Worm (Caenorhabditis elegans) whole organism, mixed stage, embryonic: ENCODE results near the gene C18A11.2.

Experiments used
- M03D4.4 ChIP-seq: sonication (generic microtip); optimal IDR thresholded peaks from 2 replicates; lab custom pipeline; 2017; ENCODE audit warnings: mild to moderate bottlenecking, missing genetic modification characterization, missing compliant biosample characterization
- bed-3 ChIP-seq: fragments of 200-800 bp; sonication (Bioruptor generic); optimal IDR thresholded peaks from 3 replicates; lab custom pipeline; 2018; ENCODE audit warnings: mild to moderate bottlenecking, missing genetic modification characterization, moderate library complexity, missing compliant biosample characterization
- blmp-1 ChIP-seq: fragments of 150-350 bp; optimal IDR thresholded peaks from 2 replicates; lab custom pipeline; 2014; ENCODE audit warnings: missing biosample characterization, missing genetic modification characterization
- ceh-39 ChIP-seq: fragments of 150-350 bp; optimal IDR thresholded peaks from 2 replicates; lab custom pipeline; 2014; ENCODE audit warnings: missing biosample characterization, missing genetic modification characterization
- ceh-43 ChIP-seq: fragments of 200-800 bp; sonication (Bioruptor generic); optimal IDR thresholded peaks from 2 replicates; lab custom pipeline; 2018; ENCODE audit warnings: mild to moderate bottlenecking, missing genetic modification characterization, moderate library complexity, missing compliant biosample characterization
- ceh-83 ChIP-seq: fragments of 200-800 bp; sonication (Bioruptor generic); optimal IDR thresholded peaks from 2 replicates; lab custom pipeline; 2018; ENCODE audit warnings: mild to moderate bottlenecking, missing genetic modification characterization, missing compliant biosample characterization
- ces-1 ChIP-seq: fragments of 150-350 bp; optimal IDR thresholded peaks from 2 replicates; lab custom pipeline; 2014; ENCODE audit warnings: missing biosample characterization, missing genetic modification reagents, missing genetic modification characterization
- cnd-1 ChIP-seq: fragments of 200-800 bp; sonication (Bioruptor generic); optimal IDR thresholded peaks from 2 replicates; lab custom pipeline; 2018; ENCODE audit warnings: mild to moderate bottlenecking, missing genetic modification characterization, missing compliant biosample characterization
- drap-1 ChIP-seq: fragments of 200-800 bp; sonication (Bioruptor generic); optimal IDR thresholded peaks from 3 replicates; lab custom pipeline; 2018; ENCODE audit warnings: mild to moderate bottlenecking, missing genetic modification characterization, missing compliant biosample characterization
- elt-1 ChIP-seq: sonication (generic microtip); optimal IDR thresholded peaks from 2 replicates; lab custom pipeline; 2017; ENCODE audit warnings: missing genetic modification characterization, mild to moderate bottlenecking, missing compliant biosample characterization, antibody characterized with exemption, moderate library complexity, borderline replicate concordance; ENCODE audit not compliant: insufficient read depth
- flh-1 ChIP-seq: fragments of 200-800 bp; sonication (Bioruptor generic); optimal IDR thresholded peaks from 2 replicates; lab custom pipeline; 2018; ENCODE audit warnings: mild to moderate bottlenecking, missing genetic modification characterization, moderate library complexity, missing compliant biosample characterization
- hlh-1 ChIP-seq: fragments of 150-350 bp; optimal IDR thresholded peaks from 2 replicates; lab custom pipeline; 2014; ENCODE audit warnings: missing biosample characterization, missing genetic modification reagents, missing genetic modification characterization
- lin-13 ChIP-seq: fragments of 150-350 bp; optimal IDR thresholded peaks from 2 replicates; lab custom pipeline; 2014; ENCODE audit warnings: missing biosample characterization, missing genetic modification characterization
- lin-32 ChIP-seq: fragments of 200-800 bp; sonication (Bioruptor generic); optimal IDR thresholded peaks from 2 replicates; lab custom pipeline; 2018; ENCODE audit warnings: mild to moderate bottlenecking, missing genetic modification characterization, missing compliant biosample characterization
- lsy-2 ChIP-seq: fragments of 150-350 bp; optimal IDR thresholded peaks from 2 replicates; lab custom pipeline; 2014; ENCODE audit warnings: missing biosample characterization, missing genetic modification characterization
- mab-5 ChIP-seq: fragments of 150-350 bp; optimal IDR thresholded peaks from 2 replicates; lab custom pipeline; 2014; ENCODE audit warnings: missing biosample characterization, missing genetic modification characterization
- mep-1 ChIP-seq: fragments of 150-350 bp; optimal IDR thresholded peaks from 2 replicates; lab custom pipeline; 2017; ENCODE audit warnings: missing biosample characterization, missing genetic modification reagents, missing genetic modification characterization, inconsistent platforms
- mls-2 ChIP-seq: sonication (generic microtip); optimal IDR thresholded peaks from 2 replicates; lab custom pipeline; 2016; ENCODE audit warnings: mild to moderate bottlenecking, missing genetic modification characterization, moderate library complexity, missing compliant biosample characterization
- nhr-2 ChIP-seq: fragments of 150-350 bp; optimal IDR thresholded peaks from 2 replicates; lab custom pipeline; 2014; ENCODE audit warnings: missing biosample characterization, missing genetic modification characterization
- nhr-76 ChIP-seq: sonication (generic microtip); optimal IDR thresholded peaks from 2 replicates; lab custom pipeline; 2017; ENCODE audit warnings: missing biosample characterization, missing genetic modification characterization
- sem-2 ChIP-seq: fragments of 200-800 bp; sonication (Bioruptor generic); optimal IDR thresholded peaks from 2 replicates; lab custom pipeline; 2018; ENCODE audit warnings: mild to moderate bottlenecking, missing genetic modification characterization, missing compliant biosample characterization
- snpc-4 ChIP-seq: fragments of 150-350 bp; optimal IDR thresholded peaks from 2 replicates; lab custom pipeline; 2014; ENCODE audit warnings: missing biosample characterization, missing genetic modification characterization
- sptf-1 ChIP-seq: sonication (generic microtip); optimal IDR thresholded peaks from 2 replicates; lab custom pipeline; 2017; ENCODE audit warnings: mild to moderate bottlenecking, missing genetic modification characterization, moderate library complexity, missing compliant biosample characterization
- tbx-8 ChIP-seq: fragments of 200-800 bp; sonication (Bioruptor generic); optimal IDR thresholded peaks from 2 replicates; lab custom pipeline; 2018; ENCODE audit warnings: mild to moderate bottlenecking, missing genetic modification characterization, moderate library complexity, missing compliant biosample characterization
- unc-120 ChIP-seq: sonication (generic microtip); optimal IDR thresholded peaks from 2 replicates; lab custom pipeline; 2017; ENCODE audit warnings: missing genetic modification characterization, missing compliant biosample characterization; ENCODE audit not compliant: poor library complexity, severe bottlenecking
- unc-39 ChIP-seq: fragments of 150-350 bp; optimal IDR thresholded peaks from 2 replicates; lab custom pipeline; 2014; ENCODE audit warnings: missing biosample characterization, missing genetic modification characterization
- unc-62 ChIP-seq: fragments of 150-350 bp; optimal IDR thresholded peaks from 2 replicates; lab custom pipeline; 2014; ENCODE audit warnings: missing biosample characterization, missing genetic modification reagents, missing genetic modification characterization
- zip-8 ChIP-seq: fragments of 150-350 bp; optimal IDR thresholded peaks from 2 replicates; lab custom pipeline; 2014; ENCODE audit warnings: missing biosample characterization, missing genetic modification characterization
- ztf-11 ChIP-seq: fragments of 150-350 bp; optimal IDR thresholded peaks from 2 replicates; lab custom pipeline; 2014; ENCODE audit warnings: missing biosample characterization, missing genetic modification characterization

Gene C18A11.2

DNA sequence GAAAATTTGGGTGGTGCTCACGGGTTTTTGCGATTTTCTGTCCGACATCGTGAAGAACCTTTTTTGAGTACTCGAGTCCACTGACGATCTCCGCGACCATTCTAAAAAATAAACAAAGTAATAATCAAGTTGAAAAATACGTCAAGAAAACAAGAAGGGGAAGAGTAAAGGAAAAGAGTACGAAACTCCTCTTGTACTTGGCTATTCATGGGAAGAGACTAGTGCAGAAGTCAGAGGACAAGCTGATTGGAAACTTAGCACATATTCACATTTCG, 19.0 kb downstream of the C18A11.2 start, which contains the start of gene dao-3:
TSS of gene dao-3 (minus strand) at position 101 of the 275 bp plus-strand sequence.
- no peak for TF ChIP-seq hlh-1 (tag; lab: Kevin White, UChicago)
- TF ChIP-seq nhr-2 (tag; lab: Kevin White, UChicago): no peak
- TF ChIP-seq blmp-1 (tag; lab: Kevin White, UChicago): no peak
- TF ChIP-seq cnd-1 (tag; lab: Kevin White, UChicago): no peak
- TF ChIP-seq tbx-8 (GFP tag; lab: Kevin White, UChicago): no peak
- TF ChIP-seq ceh-43 (GFP tag; lab: Kevin White, UChicago): no peak
- TF ChIP-seq, all 35 proteins: peak for 0

DNA sequence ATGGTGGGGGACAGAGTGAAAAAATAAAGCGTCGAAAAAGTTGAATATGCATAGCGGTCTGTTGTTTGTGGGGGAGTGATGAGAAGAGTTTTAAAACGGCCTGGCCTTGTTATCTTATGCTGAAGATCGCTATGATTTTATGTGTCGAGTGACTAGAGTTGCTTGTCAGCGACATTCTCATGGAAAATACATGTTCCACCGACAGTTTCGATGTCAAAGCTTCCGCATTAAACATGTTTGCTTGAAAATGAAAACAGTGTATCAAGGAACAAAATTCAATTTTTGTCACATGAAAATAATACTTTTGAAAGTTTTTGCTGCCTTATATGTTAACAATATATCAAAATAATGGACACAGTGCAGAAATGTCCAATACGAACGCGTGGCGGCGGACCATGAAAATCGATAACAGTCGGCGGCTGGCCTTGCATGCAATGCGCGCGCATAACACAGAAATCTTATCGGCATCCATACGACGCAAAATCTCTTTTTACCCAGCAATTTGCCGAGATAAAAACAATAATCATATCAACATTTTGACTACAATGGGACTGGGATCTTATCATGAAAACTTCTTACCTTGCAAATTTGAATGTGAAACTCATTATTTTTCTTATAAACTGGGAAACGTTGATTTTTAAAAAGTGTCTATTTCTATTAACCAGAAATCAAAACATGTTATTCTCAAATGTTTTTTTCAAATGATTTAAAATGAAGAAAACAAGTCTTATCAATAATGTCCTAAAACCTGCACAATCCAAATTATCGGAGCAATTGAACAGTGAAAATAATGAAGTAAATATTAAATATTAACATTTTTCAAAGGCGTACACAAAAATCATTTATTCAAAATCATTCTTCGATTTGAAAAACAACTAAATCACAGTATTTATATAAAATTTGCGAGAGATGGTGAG, 19.6 kb downstream of the C18A11.2 start:
- TF ChIP-seq elt-1 (tag; lab: Kevin White, UChicago): peak; percentile 65
- TF ChIP-seq cnd-1 (tag; lab: Kevin White, UChicago): no peak

DNA sequence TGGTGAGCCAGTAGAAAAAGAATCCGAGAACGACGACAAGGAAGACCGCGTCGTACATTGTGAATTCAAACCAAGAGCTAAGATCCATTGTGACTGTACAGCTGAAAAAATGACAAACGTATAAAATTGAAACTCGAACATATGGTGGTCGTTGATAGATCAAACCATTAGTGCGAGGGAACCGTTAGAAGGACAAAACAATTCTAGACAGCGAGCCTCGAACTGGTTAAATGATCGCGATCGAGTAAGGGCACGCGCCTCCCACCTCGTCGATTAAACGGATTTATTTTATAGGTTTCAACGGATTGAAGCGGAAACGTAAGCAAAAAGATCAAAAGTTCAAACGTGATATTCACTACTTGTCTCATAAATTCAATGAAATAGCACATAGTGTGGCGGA, 21.1 kb downstream of the C18A11.2 start, which contains the start of gene vem-1:
TSS of gene vem-1 (minus strand) at position 101 of the 400 bp plus-strand sequence.
- TF ChIP-seq mls-2 (tag; lab: Kevin White, UChicago): no peak
- TF ChIP-seq blmp-1 (tag; lab: Kevin White, UChicago): no peak
- TF ChIP-seq zip-8: no peak
- TF ChIP-seq ceh-43 (GFP tag; lab: Kevin White, UChicago): no peak
- TF ChIP-seq lin-13 (tag; lab: Kevin White, UChicago): no peak
- TF ChIP-seq mep-1 (tag; lab: Kevin White, UChicago): no peak

DNA sequence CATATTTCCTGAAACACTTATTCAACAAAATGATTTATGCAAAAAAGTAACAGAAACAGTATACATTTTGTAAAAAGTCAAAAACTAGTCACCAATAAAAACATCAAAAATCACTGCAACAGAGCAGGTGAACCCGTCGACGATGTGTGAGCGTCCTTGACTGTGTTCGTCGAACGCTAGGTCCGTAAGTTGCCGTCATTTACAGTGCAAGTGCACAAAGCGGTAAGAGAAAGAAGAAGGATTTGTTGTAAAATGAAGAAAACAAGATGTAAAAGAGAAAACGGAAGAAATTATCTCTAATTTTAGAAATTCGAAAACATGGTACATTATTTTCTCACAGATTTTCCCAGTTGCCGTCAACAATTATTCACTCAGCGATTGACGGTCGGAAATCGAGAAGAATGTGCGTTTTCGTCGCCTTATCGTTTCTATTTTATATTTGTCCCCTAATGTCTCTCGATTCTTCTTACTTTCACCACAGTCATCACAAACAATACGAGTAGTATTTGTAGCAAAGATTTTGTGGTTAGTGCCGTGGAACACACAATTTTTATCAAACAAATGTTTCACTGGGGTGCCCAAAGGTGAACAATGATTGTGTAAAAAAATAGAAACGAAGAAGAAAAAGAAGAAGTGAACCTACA, 22.0 kb downstream of the C18A11.2 start:
- no peak for TF ChIP-seq unc-39 (tag; lab: Kevin White, UChicago)
- no peak for TF ChIP-seq mep-1 (tag; lab: Kevin White, UChicago)
- TF ChIP-seq hlh-1 (tag; lab: Kevin White, UChicago): no peak
- no peak for TF ChIP-seq snpc-4 (tag; lab: Kevin White, UChicago)
- no peak for TF ChIP-seq ceh-39 (tag; lab: Kevin White, UChicago)
- no peak for TF ChIP-seq ztf-11 (tag; lab: Kevin White, UChicago)
- no peak for TF ChIP-seq sem-2 (GFP tag; lab: Kevin White, UChicago)
- no peak for TF ChIP-seq bed-3 (GFP tag; lab: Kevin White, UChicago)
- no peak for TF ChIP-seq lin-32
- TF ChIP-seq elt-1 (tag; lab: Kevin White, UChicago): no peak
- no peak for TF ChIP-seq drap-1 (GFP tag; lab: Kevin White, UChicago)
- no peak for TF ChIP-seq M03D4.4
- TF ChIP-seq zip-8: no peak
- TF ChIP-seq mab-5: no peak
- TF ChIP-seq unc-62 (GFP tag; lab: Kevin White, UChicago): no peak
- TF ChIP-seq ceh-43 (GFP tag; lab: Kevin White, UChicago): no peak
- TF ChIP-seq unc-120 (tag; lab: Kevin White, UChicago): no peak

DNA sequence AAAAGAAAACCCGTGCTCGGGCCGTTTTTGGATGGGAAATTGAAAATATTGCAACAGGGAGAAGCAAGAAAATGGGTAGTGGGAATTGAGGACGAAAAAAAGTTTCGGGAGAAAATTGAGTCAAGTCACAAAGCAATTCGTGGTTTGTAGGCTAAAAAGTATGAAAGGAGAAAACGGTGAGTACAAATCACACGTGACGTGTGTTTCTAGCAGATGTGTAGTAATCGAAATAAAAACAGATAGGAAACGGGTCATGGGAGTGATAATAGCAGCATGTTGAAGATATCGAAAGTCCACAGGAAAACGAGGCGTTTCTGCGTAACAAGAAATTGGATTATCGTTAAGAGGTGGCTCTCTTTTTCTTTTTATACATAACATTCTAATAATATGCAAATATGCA, 22.5 kb downstream of the C18A11.2 start:
- TF ChIP-seq ces-1 (GFP tag; lab: Kevin White, UChicago) (peak; percentile 61), ceh-39 (tag; lab: Kevin White, UChicago) (no peak)

DNA sequence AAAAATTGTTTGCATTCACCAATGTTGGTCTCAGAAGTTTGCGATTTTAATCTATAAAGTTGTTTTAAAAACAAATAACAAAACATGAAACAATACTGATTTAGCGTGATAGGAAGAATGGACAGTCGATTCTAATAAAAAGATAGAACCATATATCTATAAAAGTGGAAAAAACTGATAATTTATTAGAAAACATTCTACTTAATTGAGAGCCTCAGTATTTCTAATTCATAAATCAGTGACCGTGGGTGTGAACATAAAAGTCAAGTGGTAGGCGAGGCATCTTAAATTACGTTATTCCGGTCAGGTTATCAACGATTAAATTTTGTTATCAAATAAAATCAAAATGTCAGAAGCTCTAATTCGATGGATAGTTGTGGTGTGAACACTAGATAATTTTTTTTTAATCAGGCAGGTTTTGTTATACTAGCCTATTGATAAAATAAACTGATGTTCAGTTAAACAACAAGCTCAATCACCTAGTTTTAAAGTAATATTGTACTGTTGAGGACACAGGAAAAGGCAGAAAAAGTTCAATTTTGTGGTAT, 31.5 kb downstream of the C18A11.2 start, which contains the start of gene catp-5:
TSS of gene catp-5 (minus strand) at position 51 of the 548 bp plus-strand sequence.
- no peak for TF ChIP-seq mab-5
- TF ChIP-seq ceh-83 (GFP tag; lab: Kevin White, UChicago): no peak
- no peak for TF ChIP-seq lsy-2 (tag; lab: Kevin White, UChicago)
- TF ChIP-seq bed-3 (GFP tag; lab: Kevin White, UChicago): no peak
- no peak for TF ChIP-seq unc-120 (tag; lab: Kevin White, UChicago)
- no peak for TF ChIP-seq nhr-2 (tag; lab: Kevin White, UChicago)
- TF ChIP-seq snpc-4 (tag; lab: Kevin White, UChicago): no peak
- no peak for TF ChIP-seq flh-1 (GFP tag; lab: Kevin White, UChicago)
- no peak for TF ChIP-seq sem-2 (GFP tag; lab: Kevin White, UChicago)
- no peak for TF ChIP-seq drap-1 (GFP tag; lab: Kevin White, UChicago)
- TF ChIP-seq nhr-76 (tag; lab: Kevin White, UChicago): no peak
- TF ChIP-seq sptf-1 (tag; lab: Kevin White, UChicago): no peak
- no peak for TF ChIP-seq zip-8
